Fruit fly (Drosophila melanogaster) whole organism, embryonic: ENCODE data around the gene dachs.

Source experiments
- B-H2 ChIP-seq: fragments of 200-800 bp; sonication (Bioruptor generic); optimal IDR thresholded peaks from 2 replicates; lab custom pipeline; 2018; ENCODE audit warnings: missing biosample characterization, mild to moderate bottlenecking, missing genetic modification characterization
- CG11093 ChIP-seq: fragments of 200-800 bp; sonication (Bioruptor generic); IDR thresholded peaks from 3 replicates; pipeline ENCODE4 v1.3.6; 2022; ENCODE audit warnings: missing biosample characterization, missing genetic modification characterization
- CG11504 ChIP-seq: fragments of 200-800 bp; sonication (Bioruptor generic); optimal IDR thresholded peaks from 3 replicates; lab custom pipeline; 2019; ENCODE audit warnings: missing biosample characterization, mild to moderate bottlenecking, missing genetic modification characterization, moderate library complexity
- CG12659 ChIP-seq: fragments of 200-800 bp; sonication (Bioruptor generic); optimal IDR thresholded peaks from 3 replicates; lab custom pipeline; 2017; ENCODE audit warnings: mild to moderate bottlenecking, missing biosample characterization, missing genetic modification reagents, missing genetic modification characterization
- CG13296 ChIP-seq: fragments of 200-800 bp; sonication (Bioruptor generic); optimal IDR thresholded peaks from 3 replicates; lab custom pipeline; 2018; ENCODE audit warnings: missing biosample characterization, mild to moderate bottlenecking, missing genetic modification characterization
- CG13894 ChIP-seq: fragments of 200-800 bp; sonication (Bioruptor generic); optimal IDR thresholded peaks from 3 replicates; lab custom pipeline; 2018; ENCODE audit warnings: missing biosample characterization, mild to moderate bottlenecking, missing genetic modification characterization, moderate library complexity
- CG15073 ChIP-seq: fragments of 200-800 bp; sonication (Bioruptor generic); optimal IDR thresholded peaks from 2 replicates; lab custom pipeline; 2016; ENCODE audit warnings: missing biosample characterization, missing genetic modification characterization
- CG1792 ChIP-seq: fragments of 200-800 bp; sonication (Bioruptor generic); optimal IDR thresholded peaks from 2 replicates; lab custom pipeline; 2016; ENCODE audit warnings: missing biosample characterization, missing genetic modification characterization
- CG30403 ChIP-seq: fragments of 200-800 bp; sonication (Bioruptor generic); optimal IDR thresholded peaks from 3 replicates; lab custom pipeline; 2016; ENCODE audit warnings: missing biosample characterization, missing genetic modification characterization
- CG30431 ChIP-seq: fragments of 200-800 bp; sonication (Bioruptor generic); optimal IDR thresholded peaks from 2 replicates; lab custom pipeline; 2017; ENCODE audit warnings: missing biosample characterization, missing genetic modification characterization
- CG31441 ChIP-seq: fragments of 200-800 bp; sonication (Bioruptor generic); IDR thresholded peaks from 2 replicates; pipeline ENCODE4 v1.3.6; 2022; ENCODE audit warnings: missing biosample characterization, missing genetic modification characterization
- CG34376 ChIP-seq: fragments of 200-800 bp; sonication (Bioruptor generic); optimal IDR thresholded peaks from 2 replicates; lab custom pipeline; 2018; ENCODE audit warnings: missing biosample characterization, mild to moderate bottlenecking, missing genetic modification characterization
- CG4360 ChIP-seq: fragments of 200-800 bp; sonication (Bioruptor generic); IDR thresholded peaks from 2 replicates; pipeline ENCODE4 v1.3.6; 2022; ENCODE audit warnings: missing biosample characterization, missing genetic modification characterization
- CG5953 ChIP-seq: fragments of 200-800 bp; sonication (Bioruptor generic); IDR thresholded peaks from 2 replicates; pipeline ENCODE4 v1.3.6; 2022; ENCODE audit warnings: missing biosample characterization, missing genetic modification characterization
- CG8290 ChIP-seq, 3 experiments: fragments of 200-800 bp; sonication (Bioruptor generic); optimal IDR thresholded peaks; 2 replicates each; lab custom pipeline; 2016 to 2019; ENCODE audit warnings: missing biosample characterization in 3 of 3, missing genetic modification characterization in 3 of 3, mild to moderate bottlenecking in 2 of 3, moderate library complexity in 1 of 3
- CG9727 ChIP-seq: fragments of 200-800 bp; sonication (Bioruptor generic); optimal IDR thresholded peaks from 3 replicates; lab custom pipeline; 2017; ENCODE audit warnings: missing biosample characterization, mild to moderate bottlenecking, missing genetic modification characterization
- Dad ChIP-seq: fragments of 200-800 bp; sonication (Bioruptor generic); optimal IDR thresholded peaks from 3 replicates; lab custom pipeline; 2016; ENCODE audit warnings: missing biosample characterization, missing genetic modification characterization
- Dek ChIP-seq: fragments of 200-800 bp; sonication (Bioruptor generic); optimal IDR thresholded peaks from 3 replicates; lab custom pipeline; 2019; ENCODE audit warnings: missing biosample characterization, mild to moderate bottlenecking, missing genetic modification characterization, moderate library complexity
- Elba2 ChIP-seq: fragments of 200-800 bp; sonication (Bioruptor generic); optimal IDR thresholded peaks from 3 replicates; lab custom pipeline; 2016; ENCODE audit warnings: missing biosample characterization, missing genetic modification characterization
- Ets65A ChIP-seq: fragments of 200-800 bp; sonication (Bioruptor generic); peaks from one replicate; lab custom pipeline; 2016; ENCODE audit warnings: missing biosample characterization, missing genetic modification characterization
- Hr39 ChIP-seq: fragments of >200 bp; optimal IDR thresholded peaks from 2 replicates; lab custom pipeline; 2017
- NK7.1 ChIP-seq: fragments of 200-800 bp; sonication (Bioruptor generic); optimal IDR thresholded peaks from 3 replicates; lab custom pipeline; 2016; ENCODE audit warnings: missing biosample characterization, missing genetic modification characterization
- Rx ChIP-seq: fragments of 200-800 bp; sonication (Bioruptor generic); IDR thresholded peaks from 2 replicates; pipeline ENCODE4 v1.3.6; 2022; ENCODE audit warnings: missing biosample characterization, missing genetic modification characterization
- Ssrp ChIP-seq: fragments of 200-800 bp; sonication (Bioruptor generic); optimal IDR thresholded peaks from 2 replicates; lab custom pipeline; 2018; ENCODE audit warnings: missing biosample characterization, mild to moderate bottlenecking, missing genetic modification characterization, moderate library complexity
- Trl ChIP-seq, 3 experiments: fragments of >200 bp in 2 of 3; fragments of 200-800 bp in 1 of 3; sonication (Bioruptor generic) in 1 of 3; optimal IDR thresholded peaks; 2 replicates in 1 of 3; 3 replicates in 2 of 3; lab custom pipeline; 2016 to 2017; ENCODE audit warnings: missing biosample characterization in 1 of 3, missing genetic modification characterization in 1 of 3
- Xrp1 ChIP-seq: fragments of 200-800 bp; sonication (Bioruptor generic); IDR thresholded peaks from 2 replicates; pipeline ENCODE4 v1.3.6; 2022; ENCODE audit warnings: missing biosample characterization, missing genetic modification characterization
- ab ChIP-seq: fragments of 200-800 bp; sonication (Bioruptor generic); optimal IDR thresholded peaks from 2 replicates; lab custom pipeline; 2016; ENCODE audit warnings: missing biosample characterization, missing genetic modification characterization
- amos ChIP-seq: fragments of 200-800 bp; sonication (Bioruptor generic); IDR thresholded peaks from 2 replicates; pipeline ENCODE4 v1.3.6; 2022; ENCODE audit warnings: missing biosample characterization, missing genetic modification characterization; ENCODE audit not compliant: partially characterized antibody
- ap ChIP-seq: fragments of 200-800 bp; sonication (Bioruptor generic); IDR thresholded peaks from 2 replicates; pipeline ENCODE4 v1.3.6; 2022; ENCODE audit warnings: missing biosample characterization, missing genetic modification characterization
- bcd ChIP-seq: fragments of 200-800 bp; sonication (Bioruptor generic); optimal IDR thresholded peaks from 2 replicates; lab custom pipeline; 2017; ENCODE audit warnings: missing biosample characterization, mild to moderate bottlenecking, missing genetic modification characterization
- cg ChIP-seq: fragments of 200-800 bp; sonication (Bioruptor generic); optimal IDR thresholded peaks from 3 replicates; lab custom pipeline; 2019; ENCODE audit warnings: missing biosample characterization, mild to moderate bottlenecking, missing genetic modification characterization, moderate library complexity
- crp ChIP-seq, 2 experiments: fragments of 200-800 bp; sonication (Bioruptor generic); optimal IDR thresholded peaks; 2 replicates in 1 of 2; 3 replicates in 1 of 2; lab custom pipeline; 2017; ENCODE audit warnings: missing biosample characterization in 2 of 2, missing genetic modification characterization in 2 of 2, mild to moderate bottlenecking in 1 of 2, moderate library complexity in 1 of 2
- dmrt11E ChIP-seq: fragments of 200-800 bp; sonication (Bioruptor generic); optimal IDR thresholded peaks from 3 replicates; lab custom pipeline; 2018; ENCODE audit warnings: missing biosample characterization, mild to moderate bottlenecking, missing genetic modification characterization, moderate library complexity
- dpn ChIP-seq, 2 experiments: fragments of 200-800 bp; sonication (Bioruptor generic); optimal IDR thresholded peaks; 3 replicates each; lab custom pipeline; 2016; ENCODE audit warnings: missing biosample characterization in 2 of 2, missing genetic modification characterization in 2 of 2
- eve ChIP-seq, 2 experiments: fragments of >200 bp; optimal IDR thresholded peaks; 2 replicates each; lab custom pipeline; 2017; ENCODE audit warnings: missing biosample characterization in 2 of 2, missing genetic modification characterization in 2 of 2
- gsb-n ChIP-seq: fragments of 200-800 bp; sonication (Bioruptor generic); optimal IDR thresholded peaks from 3 replicates; lab custom pipeline; 2018; ENCODE audit warnings: missing biosample characterization, mild to moderate bottlenecking, missing genetic modification characterization
- ind ChIP-seq: fragments of 200-800 bp; sonication (Bioruptor generic); optimal IDR thresholded peaks from 3 replicates; lab custom pipeline; 2016; ENCODE audit warnings: missing biosample characterization, missing genetic modification characterization
- luna ChIP-seq: fragments of 200-800 bp; sonication (Bioruptor generic); optimal IDR thresholded peaks from 2 replicates; lab custom pipeline; 2016; ENCODE audit warnings: missing biosample characterization, missing genetic modification characterization
- p53 ChIP-seq: fragments of 200-800 bp; sonication (Bioruptor generic); optimal IDR thresholded peaks from 2 replicates; lab custom pipeline; 2016; ENCODE audit warnings: missing biosample characterization, missing genetic modification characterization
- pan ChIP-seq, 4 experiments: fragments of >200 bp in 3 of 4; fragments of 200-800 bp in 1 of 4; sonication (Bioruptor generic) in 1 of 4; optimal IDR thresholded peaks in 3 of 4; IDR thresholded peaks in 1 of 4; 2 replicates each; pipeline versions ENCODE4 v1.3.6 to Lab custom; 2017 to 2022; ENCODE audit warnings: missing biosample characterization in 2 of 4, missing genetic modification characterization in 2 of 4, mixed read lengths in 1 of 4
- pum ChIP-seq: fragments of 200-800 bp; sonication (Bioruptor generic); optimal IDR thresholded peaks from 2 replicates; lab custom pipeline; 2016; ENCODE audit warnings: missing biosample characterization, missing genetic modification characterization
- row ChIP-seq: fragments of 200-800 bp; sonication (Bioruptor generic); IDR thresholded peaks from 3 replicates; pipeline ENCODE4 v1.3.6; 2022; ENCODE audit warnings: missing biosample characterization, missing genetic modification characterization
- scrt ChIP-seq: fragments of 200-800 bp; sonication (Bioruptor generic); optimal IDR thresholded peaks from 2 replicates; lab custom pipeline; 2018; ENCODE audit warnings: missing biosample characterization, mild to moderate bottlenecking, missing genetic modification characterization, moderate library complexity
- sna ChIP-seq: fragments of 200-800 bp; sonication (Bioruptor generic); IDR thresholded peaks from 2 replicates; pipeline ENCODE4 v1.3.6; 2022; ENCODE audit warnings: missing biosample characterization, missing genetic modification characterization; ENCODE audit not compliant: partially characterized antibody
- stwl ChIP-seq: fragments of 200-800 bp; sonication (Bioruptor generic); optimal IDR thresholded peaks from 3 replicates; lab custom pipeline; 2018; ENCODE audit warnings: missing biosample characterization, mild to moderate bottlenecking, missing genetic modification characterization, moderate library complexity
- ttk ChIP-seq: fragments of 200-800 bp; sonication (Bioruptor generic); IDR thresholded peaks from 2 replicates; pipeline ENCODE4 v2.1.2; 2022; ENCODE audit warnings: missing biosample characterization, missing genetic modification characterization
- z ChIP-seq: fragments of 200-800 bp; sonication (Bioruptor generic); IDR thresholded peaks from 3 replicates; pipeline ENCODE4 v1.3.6; 2022; ENCODE audit warnings: missing biosample characterization, missing genetic modification characterization
- zen2 ChIP-seq: fragments of 200-800 bp; sonication (Bioruptor generic); IDR thresholded peaks from 3 replicates; pipeline ENCODE4 v1.3.6; 2022; ENCODE audit warnings: missing biosample characterization, missing genetic modification characterization; ENCODE audit not compliant: partially characterized antibody
- zf30C ChIP-seq: fragments of 200-800 bp; sonication (Bioruptor generic); optimal IDR thresholded peaks from 3 replicates; lab custom pipeline; 2018; ENCODE audit warnings: missing biosample characterization, mild to moderate bottlenecking, missing genetic modification characterization

Gene dachs

dm6 chr2L:8514748-8515147, 48.1 kb downstream of the dachs start, which contains the start of the genes CG13097 and PIG-U (continued):
- TF ChIP-seq CG30403 (peak; percentile 92), z (no peak), bcd (GFP tag; lab: Kevin White, UChicago) (no peak), Rx (peak; percentile 59; the same call in 1 of the 2 replicates), crp (GFP tag; optimal IDR thresholded peaks at IDR 0.05; lab: Kevin White, UChicago) (peak; percentile 22 to 88), CG31441 (peak; percentile 79), stwl (tag; lab: Kevin White, UChicago) (peak; percentile 74), CG8290 (GFP tag; optimal IDR thresholded peaks at IDR 0.05; lab: Kevin White, UChicago) (peak; percentile 89), CG8290 (tag; optimal IDR thresholded peaks at IDR 0.05; lab: Kevin White, UChicago) (no peak), cg (GFP tag; lab: Kevin White, UChicago) (no peak), CG9727 (GFP tag; lab: Kevin White, UChicago) (peak; percentile 77), ab (GFP tag; lab: Kevin White, UChicago) (no peak), sna (peak; percentile 98), luna (no peak), CG13296 (peak; percentile 80), CG12659 (GFP tag; lab: Kevin White, UChicago) (peak; percentile 79), Elba2 (no peak), scrt (peak; percentile 66), CG11093 (GFP tag; lab: Robert Waterston, UW) (no peak), CG15073 (peak; percentile 6), Ets65A (peak; percentile 95), CG30431 (GFP tag; lab: Kevin White, UChicago) (no peak), NK7.1 (GFP tag; lab: Kevin White, UChicago) (peak; percentile 52), pum (GFP tag; lab: Kevin White, UChicago) (peak; percentile 74), CG5953 (peak; percentile 45; the same call in 1 of the 2 replicates), Trl (optimal IDR thresholded peaks at IDR 0.05; lab: Kevin White, UChicago) (no peak), Trl (GFP tag; optimal IDR thresholded peaks at IDR 0.05; lab: Kevin White, UChicago) (peak; percentile 63), Ssrp (tag; lab: Kevin White, UChicago) (peak; percentile 63), Dad (GFP tag; lab: Kevin White, UChicago) (peak; percentile 82), Dek (tag; lab: Kevin White, UChicago) (peak; percentile 71), CG1792 (GFP tag; lab: Kevin White, UChicago) (peak; percentile 55), zf30C (GFP tag; lab: Kevin White, UChicago) (no peak), p53 (peak; percentile 6), CG11504 (tag; lab: Kevin White, UChicago) (no peak), amos (GFP tag; lab: Robert Waterston, UW) (peak; percentile 85), ttk (GFP tag; lab: Robert Waterston, UW) (peak; percentile 50), B-H2 (GFP tag; lab: Kevin White, UChicago) (peak; percentile 85), Hr39 (lab: Kevin White, UChicago) (no peak), eve (GFP tag; optimal IDR thresholded peaks at IDR 0.05; lab: Kevin White, UChicago) (no peak), pan (optimal IDR thresholded peaks at IDR 0.05; lab: Kevin White, UChicago) (no peak), pan (GFP tag; optimal IDR thresholded peaks at IDR 0.05 in 1 of 2, IDR thresholded peaks at IDR 0.05 in 1 of 2) (peak in 1 of 2 experiments; percentile 84), Xrp1 (GFP tag; lab: Robert Waterston, UW) (peak; percentile 81), CG4360 (GFP tag; lab: Robert Waterston, UW) (peak; percentile 53; the same call in 1 of the 2 replicates), ap (0 out of 2 replicates have a peak, but pooled peaks have one; percentile 12), row (GFP tag; lab: Robert Waterston, UW) (peak; percentile 96), CG13894 (tag; lab: Kevin White, UChicago) (peak; percentile 86), dmrt11E (tag; lab: Kevin White, UChicago) (peak; percentile 74), dpn (GFP tag; optimal IDR thresholded peaks at IDR 0.05; lab: Kevin White, UChicago) (peak; percentile 83 to 89), ind (GFP tag; lab: Kevin White, UChicago) (peak; percentile 87), gsb-n (tag; lab: Kevin White, UChicago) (no peak), zen2 (GFP tag; lab: Robert Waterston, UW) (peak; percentile 83; the same call in 2 of the 3 replicates), CG34376 (peak; percentile 83)
